Fruit fly (Drosophila melanogaster): ENCODE data around the gene elm.

Gene elm

DNA sequence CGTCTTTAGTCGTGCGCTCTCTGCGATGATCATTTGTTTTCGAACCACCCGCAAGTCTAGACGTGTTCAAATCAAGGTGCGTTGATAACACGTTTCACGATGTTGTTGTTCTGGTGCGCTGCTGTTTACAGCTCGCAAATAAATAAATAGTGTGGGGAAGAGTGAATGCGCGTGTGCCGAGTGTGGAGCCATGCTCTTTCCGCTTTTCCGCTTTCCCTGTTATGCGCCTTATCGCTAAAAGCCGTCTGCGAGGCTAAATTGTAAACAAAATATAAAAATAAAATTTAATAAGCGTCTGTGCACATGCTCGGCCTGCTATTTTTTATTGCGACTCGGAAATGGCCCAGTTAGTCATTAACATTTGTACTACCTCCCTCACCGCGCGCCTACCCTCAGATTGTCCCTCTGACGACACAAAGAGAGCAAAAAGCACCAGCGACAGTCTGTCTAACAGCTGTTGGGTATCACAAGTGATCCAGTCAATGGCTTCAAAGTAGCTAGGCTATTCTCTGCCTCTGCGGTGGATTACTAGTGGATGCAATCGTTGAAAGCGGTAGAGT, 18.1 kb upstream of the elm start:
- no peak for TF ChIP-seq usp (GFP tag; optimal IDR thresholded peaks at IDR 0.05)
- no peak for TF ChIP-seq Dll (optimal IDR thresholded peaks at IDR 0.05)
- TF ChIP-seq psq (optimal IDR thresholded peaks at IDR 0.05): no peak
- no peak for TF ChIP-seq pan (optimal IDR thresholded peaks at IDR 0.05)

DNA sequence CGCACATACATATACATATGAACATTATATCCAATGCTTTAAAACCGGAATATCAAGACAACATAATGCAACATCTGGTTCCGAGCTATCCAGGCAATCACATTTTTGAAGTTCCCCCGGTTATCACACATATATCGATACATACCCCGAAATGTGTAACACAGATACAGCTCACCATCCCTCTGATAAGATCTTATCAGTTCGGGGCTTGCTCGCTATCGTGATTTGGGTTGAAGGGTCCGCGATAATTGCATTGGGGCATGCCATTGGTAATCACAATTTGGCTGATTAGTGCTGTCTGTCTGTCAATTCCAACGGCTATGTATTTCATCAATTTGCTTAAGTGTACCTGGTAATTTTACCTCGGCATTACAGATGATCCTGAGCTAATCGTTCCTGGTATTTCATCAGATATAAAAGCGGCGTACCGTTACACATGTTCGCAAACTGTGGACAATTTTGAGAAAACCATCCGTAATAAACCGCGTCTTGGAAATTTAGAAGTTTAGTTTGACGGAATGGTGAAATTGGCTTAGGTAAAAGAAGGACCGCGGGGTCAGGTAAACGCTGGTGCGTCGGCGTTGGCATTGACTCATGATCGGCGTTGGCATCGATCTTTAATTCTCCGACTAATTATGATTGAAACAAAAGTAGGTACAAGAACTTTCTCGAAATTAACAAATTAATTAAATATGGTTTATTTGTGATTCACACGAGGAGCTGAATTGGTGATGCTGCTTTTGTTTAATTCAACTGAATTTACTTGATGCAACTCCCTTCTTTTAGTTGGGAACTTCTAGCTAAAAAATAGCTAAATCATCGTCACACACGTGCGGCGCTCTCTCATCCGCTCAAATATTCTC, 17.4 kb upstream of the elm start:
- no peak for TF ChIP-seq pan (optimal IDR thresholded peaks at IDR 0.05)
- TF ChIP-seq CG8478 (optimal IDR thresholded peaks at IDR 0.05): no peak
- TF ChIP-seq EcR (GFP tag; optimal IDR thresholded peaks at IDR 0.05): no peak
- no peak for TF ChIP-seq Dll (optimal IDR thresholded peaks at IDR 0.05)
- no peak for TF ChIP-seq usp (GFP tag; optimal IDR thresholded peaks at IDR 0.05)
- TF ChIP-seq psq (optimal IDR thresholded peaks at IDR 0.05): no peak

DNA sequence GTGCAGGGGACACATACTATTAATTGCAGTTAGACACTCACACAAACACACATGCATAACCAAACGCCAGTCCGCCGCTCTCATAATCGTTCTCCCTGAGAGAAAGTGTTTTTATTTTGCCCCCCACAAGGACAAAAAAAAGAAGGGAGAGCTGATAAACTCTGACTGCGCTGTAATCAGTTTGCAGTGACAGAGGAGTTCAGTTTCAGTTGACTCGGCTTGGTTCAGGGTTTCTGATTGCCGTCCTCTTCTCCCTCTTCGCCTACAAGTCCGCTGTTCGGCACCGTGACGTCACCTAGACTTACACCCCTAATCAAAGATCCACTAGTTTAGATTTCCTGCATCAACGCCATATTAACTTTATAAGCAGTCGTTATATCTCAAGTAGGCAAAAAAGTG, 16.6 kb upstream of the elm start:
- no peak for TF ChIP-seq pan (optimal IDR thresholded peaks at IDR 0.05)
- TF ChIP-seq usp (GFP tag; optimal IDR thresholded peaks at IDR 0.05): no peak
- no peak for TF ChIP-seq CG8478 (optimal IDR thresholded peaks at IDR 0.05)
- TF ChIP-seq EcR (GFP tag; optimal IDR thresholded peaks at IDR 0.05): no peak
- no peak for TF ChIP-seq psq (optimal IDR thresholded peaks at IDR 0.05)
- no peak for TF ChIP-seq Dll (optimal IDR thresholded peaks at IDR 0.05)

DNA sequence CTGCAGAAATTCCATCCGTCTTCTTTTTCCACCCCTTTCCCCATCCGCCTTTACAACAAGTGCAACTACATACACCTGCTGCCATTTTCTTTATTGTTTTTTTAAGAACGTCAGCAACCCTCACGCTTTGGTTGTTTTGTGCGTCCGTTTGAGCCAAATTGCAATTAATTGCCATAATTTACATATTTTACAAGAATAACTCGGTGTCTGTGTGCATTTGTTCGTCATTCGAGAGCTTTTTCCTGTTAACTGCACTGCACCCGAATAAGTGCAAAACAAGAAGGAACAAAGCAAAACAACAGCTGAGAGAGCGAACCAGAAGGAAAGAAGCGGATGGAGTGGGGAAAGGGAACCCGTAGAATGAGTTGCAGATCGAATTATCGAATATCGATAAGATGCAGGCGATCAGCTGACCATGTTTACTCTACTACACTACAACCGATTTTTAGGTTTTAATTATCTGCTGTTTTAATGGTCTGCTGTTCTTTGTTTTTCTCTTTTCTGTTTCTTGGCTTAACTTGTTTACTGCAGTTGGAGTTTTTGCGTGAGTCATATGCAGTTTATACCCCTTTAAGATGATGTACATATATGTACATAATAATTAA, 16.1 kb upstream of the elm start:
- TF ChIP-seq Dll (optimal IDR thresholded peaks at IDR 0.05) (no peak), usp (GFP tag; optimal IDR thresholded peaks at IDR 0.05) (no peak), pan (optimal IDR thresholded peaks at IDR 0.05) (no peak), CG8478 (optimal IDR thresholded peaks at IDR 0.05) (no peak), EcR (GFP tag; optimal IDR thresholded peaks at IDR 0.05) (no peak), psq (optimal IDR thresholded peaks at IDR 0.05) (no peak)

DNA sequence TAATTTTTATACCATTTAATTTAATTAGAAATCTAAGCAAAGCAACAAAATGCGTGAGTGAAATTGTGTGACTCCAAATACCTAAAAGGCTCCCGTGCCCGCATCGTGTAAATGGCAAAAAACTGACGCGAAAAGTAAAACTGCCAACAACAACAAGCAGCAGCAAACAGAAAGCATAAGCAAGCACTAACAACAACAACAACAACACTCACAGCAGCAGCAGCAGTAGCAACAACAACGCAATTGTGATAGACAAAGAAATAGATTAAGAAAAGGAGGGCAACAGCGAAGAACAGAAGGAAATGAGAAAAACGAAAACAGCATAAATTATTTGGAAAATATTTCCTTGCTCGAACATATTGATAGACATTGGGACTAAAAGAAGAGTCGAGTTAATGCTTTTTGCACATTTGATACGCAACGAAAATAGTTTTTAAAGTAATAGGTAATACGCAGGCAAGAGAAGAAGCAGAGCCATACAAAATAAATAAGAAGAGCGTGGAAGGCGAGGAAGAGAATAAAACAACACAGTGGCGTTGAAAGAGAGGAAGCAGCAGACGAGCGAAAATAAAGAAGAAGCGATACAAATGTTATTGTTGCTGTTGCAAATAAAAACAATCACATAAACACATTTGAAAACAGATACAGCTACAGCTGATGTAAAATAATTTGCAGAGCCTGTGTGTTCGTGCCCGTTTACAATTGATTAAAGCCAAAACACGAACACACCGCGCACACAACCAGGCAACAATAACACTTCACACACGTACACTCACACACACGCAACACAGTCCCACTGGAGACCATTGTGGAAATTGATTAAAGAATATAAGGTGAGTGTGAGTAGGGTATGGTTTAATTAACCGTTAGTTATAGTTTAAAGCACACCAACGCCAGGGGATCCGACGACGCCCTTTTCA, 15.3 kb upstream of the elm start:
- no peak for TF ChIP-seq Dll (optimal IDR thresholded peaks at IDR 0.05)
- TF ChIP-seq pan (optimal IDR thresholded peaks at IDR 0.05): no peak
- TF ChIP-seq psq (optimal IDR thresholded peaks at IDR 0.05): no peak
- no peak for TF ChIP-seq EcR (GFP tag; optimal IDR thresholded peaks at IDR 0.05)
- TF ChIP-seq usp (GFP tag; optimal IDR thresholded peaks at IDR 0.05): no peak
- no peak for TF ChIP-seq CG8478 (optimal IDR thresholded peaks at IDR 0.05)

DNA sequence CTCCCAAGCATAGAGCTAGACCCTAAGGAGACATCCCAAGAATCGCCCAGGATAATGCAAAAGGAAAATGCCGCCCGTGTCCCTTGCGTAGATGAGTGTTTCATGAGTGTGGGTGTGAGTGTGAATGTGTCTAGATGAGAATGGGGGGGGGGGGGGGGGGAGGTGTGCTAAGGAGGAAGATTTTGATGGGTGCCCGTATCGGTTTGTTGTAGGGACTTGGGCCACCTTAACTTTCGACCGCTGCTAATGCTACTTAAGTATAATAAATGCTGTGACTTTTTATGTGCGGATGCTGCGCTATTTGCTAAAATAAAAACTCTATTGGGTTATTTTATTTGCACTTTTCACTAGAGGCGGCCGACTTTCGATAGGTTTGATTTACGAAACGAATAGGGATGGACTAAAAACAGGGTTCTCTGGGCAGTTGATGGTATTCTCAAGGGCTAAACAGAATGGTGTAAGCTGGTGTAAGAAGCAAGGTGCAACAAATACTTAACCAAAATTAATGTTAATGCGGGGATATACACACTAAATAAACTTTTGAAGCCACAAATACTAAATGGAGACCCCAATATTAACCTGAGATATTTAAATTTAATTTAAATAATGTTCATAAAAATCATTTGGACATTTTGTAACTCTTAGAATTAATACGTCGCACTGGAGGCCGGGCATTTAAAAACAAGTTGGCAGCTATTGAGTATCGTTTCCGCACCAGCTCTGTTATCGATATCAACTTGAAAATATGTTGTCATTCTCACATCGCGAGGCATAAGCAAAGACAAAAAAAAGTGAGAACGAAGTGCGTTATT, 14.5 kb upstream of the elm start, which contains the start of the genes Xe7 and Atg17:
TSS of gene Xe7 (minus strand) at position 407 of the 812 bp plus-strand sequence.
TSS of gene Atg17 (plus strand) at position 786 of the 812 bp plus-strand sequence.
- no peak for TF ChIP-seq pan (optimal IDR thresholded peaks at IDR 0.05)
- TF ChIP-seq usp (GFP tag; optimal IDR thresholded peaks at IDR 0.05): no peak
- TF ChIP-seq psq (optimal IDR thresholded peaks at IDR 0.05): no peak
- no peak for TF ChIP-seq EcR (GFP tag; optimal IDR thresholded peaks at IDR 0.05)
- TF ChIP-seq CG8478 (optimal IDR thresholded peaks at IDR 0.05): no peak
- TF ChIP-seq Dll (optimal IDR thresholded peaks at IDR 0.05): no peak

DNA sequence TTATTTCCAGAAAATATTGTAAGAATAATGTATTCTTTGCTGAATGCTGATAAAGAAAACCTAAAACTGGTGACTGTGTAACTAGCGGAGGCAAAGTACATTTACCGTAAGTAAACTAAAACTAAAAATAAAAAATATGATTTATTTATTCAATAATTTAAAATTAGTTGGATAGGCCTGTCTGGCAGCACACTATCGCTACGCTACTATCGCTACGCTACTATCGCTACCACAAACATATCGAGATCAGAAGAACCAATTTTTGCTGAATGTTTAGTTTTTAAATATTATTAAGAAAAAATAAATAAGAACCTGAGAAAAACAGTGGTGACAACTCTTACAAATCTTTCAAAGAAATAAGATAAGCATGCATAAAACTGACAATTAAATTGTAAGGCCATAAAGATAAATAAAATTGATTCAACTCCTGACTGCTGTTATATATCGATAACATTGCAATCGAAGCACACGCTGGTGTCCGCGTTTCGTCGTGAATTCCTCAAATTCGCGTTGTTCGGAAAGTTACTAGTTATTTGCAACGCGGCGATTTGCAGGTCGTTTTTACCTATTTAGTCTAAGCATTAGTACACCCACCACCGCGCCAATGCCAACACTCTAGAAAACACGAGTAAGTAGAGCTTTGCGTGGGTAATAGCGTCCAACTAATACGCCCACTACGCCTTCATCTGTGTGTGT, 5.7 kb upstream of the elm start, which contains the start of gene Wdr33:
TSS of gene Wdr33 (plus strand) at position 438 of the 696 bp plus-strand sequence.
- TF ChIP-seq pan (optimal IDR thresholded peaks at IDR 0.05): no peak
- no peak for TF ChIP-seq psq (optimal IDR thresholded peaks at IDR 0.05)
- TF ChIP-seq usp (GFP tag; optimal IDR thresholded peaks at IDR 0.05): no peak
- TF ChIP-seq CG8478 (optimal IDR thresholded peaks at IDR 0.05): no peak
- no peak for TF ChIP-seq EcR (GFP tag; optimal IDR thresholded peaks at IDR 0.05)
- TF ChIP-seq Dll (optimal IDR thresholded peaks at IDR 0.05): no peak

DNA sequence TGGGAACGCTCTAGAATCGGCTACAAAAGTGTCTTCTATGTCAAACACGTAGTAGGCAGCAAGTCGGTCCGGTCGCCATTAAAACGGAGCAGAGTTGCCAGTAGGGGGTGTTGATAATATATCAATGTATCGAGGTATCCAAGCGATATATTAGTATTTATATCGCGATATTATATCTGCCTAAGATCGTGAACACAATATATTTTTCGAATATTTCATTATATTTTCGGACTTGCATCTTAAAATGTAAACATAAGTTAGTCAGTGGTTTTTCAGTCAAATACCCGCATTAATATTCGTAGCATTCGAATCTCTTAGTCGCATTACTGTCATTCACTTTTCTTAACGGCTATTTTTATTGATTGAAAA, 5.2 kb upstream of the elm start, which contains the start of gene CG2182:
TSS of gene CG2182 (minus strand) at position 84 of the 369 bp plus-strand sequence.
- TF ChIP-seq Dll (optimal IDR thresholded peaks at IDR 0.05): no peak
- no peak for TF ChIP-seq psq (optimal IDR thresholded peaks at IDR 0.05)
- no peak for TF ChIP-seq usp (GFP tag; optimal IDR thresholded peaks at IDR 0.05)
- no peak for TF ChIP-seq CG8478 (optimal IDR thresholded peaks at IDR 0.05)
- TF ChIP-seq EcR (GFP tag; optimal IDR thresholded peaks at IDR 0.05): no peak
- TF ChIP-seq pan (optimal IDR thresholded peaks at IDR 0.05): no peak

DNA sequence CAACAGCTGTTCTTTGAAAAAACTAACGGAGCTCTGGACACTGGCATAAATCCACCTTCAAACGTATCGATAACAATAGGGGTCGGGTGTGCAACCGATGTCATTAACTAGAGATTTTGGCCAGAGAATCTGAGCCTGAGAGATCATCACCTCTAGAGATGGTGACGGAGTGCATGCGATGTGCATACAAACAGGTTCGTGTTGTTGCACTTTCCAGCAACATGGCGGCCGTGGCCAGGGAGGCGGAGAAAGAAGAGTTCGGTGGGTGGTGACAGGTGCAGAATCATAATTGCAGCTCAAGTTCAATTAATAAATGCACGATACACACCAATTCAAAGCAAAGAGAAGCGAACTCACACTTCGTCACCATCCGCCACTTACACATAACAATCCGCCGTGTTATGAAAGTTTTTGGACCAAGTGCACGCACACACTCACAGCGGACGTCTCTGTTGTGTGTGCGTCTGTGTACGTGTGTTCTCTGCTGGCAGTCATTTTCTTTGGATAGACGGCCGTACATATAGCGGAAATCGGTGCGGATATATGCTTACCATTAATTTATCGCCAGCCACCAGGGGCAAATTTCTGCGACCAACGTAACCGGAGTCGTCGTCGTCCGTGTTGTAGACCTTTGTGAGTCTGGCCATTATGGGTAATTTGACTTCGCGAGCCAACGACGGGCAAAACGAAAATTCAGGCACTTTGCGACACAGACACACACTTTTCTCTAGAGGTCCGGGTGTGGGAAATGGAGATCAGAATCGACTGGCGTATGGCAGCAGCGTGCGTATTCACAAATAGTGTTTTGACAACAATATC, 4.5 kb upstream of the elm start:
- TF ChIP-seq pan (optimal IDR thresholded peaks at IDR 0.05) (no peak), psq (optimal IDR thresholded peaks at IDR 0.05) (no peak), Dll (optimal IDR thresholded peaks at IDR 0.05) (no peak)

All from whole organism.